Worm (Caenorhabditis elegans) whole organism, mixed stage, embryonic: ENCODE results near the gene gly-7.

Experiments
- mab-5 ChIP-seq: fragments of 150-350 bp; optimal IDR thresholded peaks from 2 replicates; lab custom pipeline; 2014; ENCODE audit warnings: missing biosample characterization, missing genetic modification characterization
- nhr-12 ChIP-seq: fragments of 150-350 bp; optimal IDR thresholded peaks from 2 replicates; lab custom pipeline; 2014; ENCODE audit warnings: missing biosample characterization, missing genetic modification characterization
- nhr-237 ChIP-seq: fragments of 150-350 bp; optimal IDR thresholded peaks from 2 replicates; lab custom pipeline; 2014; ENCODE audit warnings: missing biosample characterization, missing genetic modification characterization
- snpc-4 ChIP-seq: fragments of 150-350 bp; optimal IDR thresholded peaks from 2 replicates; lab custom pipeline; 2014; ENCODE audit warnings: missing biosample characterization, missing genetic modification characterization
- unc-62 ChIP-seq: fragments of 150-350 bp; optimal IDR thresholded peaks from 2 replicates; lab custom pipeline; 2014; ENCODE audit warnings: missing biosample characterization, missing genetic modification reagents, missing genetic modification characterization
- zip-8 ChIP-seq: fragments of 150-350 bp; optimal IDR thresholded peaks from 2 replicates; lab custom pipeline; 2014; ENCODE audit warnings: missing biosample characterization, missing genetic modification characterization
- ztf-11 ChIP-seq: fragments of 150-350 bp; optimal IDR thresholded peaks from 2 replicates; lab custom pipeline; 2014; ENCODE audit warnings: missing biosample characterization, missing genetic modification characterization

DNA sequence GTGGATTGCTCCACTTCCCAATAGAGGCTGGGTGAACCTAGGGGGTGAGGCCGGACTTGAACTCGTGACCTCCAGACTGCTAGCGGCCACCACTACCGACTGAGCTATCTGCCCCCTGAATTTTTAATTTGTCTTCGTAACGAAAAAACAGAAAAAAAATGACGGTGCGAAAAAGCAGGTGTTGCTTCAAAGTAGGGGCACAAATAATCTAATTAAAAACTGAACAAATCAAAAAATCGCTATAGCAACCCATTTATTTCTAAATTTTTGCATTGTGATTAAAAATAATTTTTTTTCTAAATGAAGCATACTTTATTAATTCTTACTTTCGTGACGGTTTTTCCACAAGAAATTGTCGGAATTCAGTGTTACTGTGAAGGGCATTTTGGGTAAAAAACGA is 23.2 kb downstream of the gly-7 start, which contains the start of gene F36H9.10:
- TF ChIP-seq nhr-237 (tag; lab: Kevin White, UChicago) (no peak), ztf-11 (no peak), mab-5 (tag; lab: Kevin White, UChicago) (no peak), nhr-12 (tag; lab: Kevin White, UChicago) (no peak), zip-8 (tag; lab: Kevin White, UChicago) (no peak), snpc-4 (no peak), unc-62 (GFP tag; lab: Kevin White, UChicago) (no peak)
